Worm (Caenorhabditis elegans): ENCODE data around the gene F13C5.2.

ce11 chrX:641440-641839 lies 47.7 kb downstream of the F13C5.2 start, which contains the start of gene M6.11:
- TF ChIP-seq ama-1 (optimal IDR thresholded peaks at IDR 0.05) (no peak), tra-4 (tag; optimal IDR thresholded peaks at IDR 0.05) (no peak), hmbx-1 (tag; optimal IDR thresholded peaks at IDR 0.05) (no peak)

Measured in whole organism, early embryonic.